Worm (Caenorhabditis elegans): Measurements from ENCODE around the gene C05D9.9.

Gene C05D9.9

ce11 chrX:1121575-1121974 is 2.5 kb downstream of the C05D9.9 start:
- no peak for TF ChIP-seq egl-5 (tag; optimal IDR thresholded peaks at IDR 0.05)
- no peak for TF ChIP-seq unc-39 (tag; optimal IDR thresholded peaks at IDR 0.05)
- TF ChIP-seq ceh-9 (tag; optimal IDR thresholded peaks at IDR 0.05): no peak
- no peak for TF ChIP-seq tbx-2 (tag; optimal IDR thresholded peaks at IDR 0.05)
- TF ChIP-seq fkh-10 (GFP tag; optimal IDR thresholded peaks at IDR 0.05): no peak
- no peak for TF ChIP-seq elt-3 (tag; optimal IDR thresholded peaks at IDR 0.05)
- TF ChIP-seq ceh-82 (tag; optimal IDR thresholded peaks at IDR 0.05): no peak
- TF ChIP-seq nhr-28 (tag; optimal IDR thresholded peaks at IDR 0.05): no peak
- TF ChIP-seq jun-1 (tag; optimal IDR thresholded peaks at IDR 0.05): no peak
- no peak for TF ChIP-seq hmg-11 (tag; optimal IDR thresholded peaks at IDR 0.05)
- no peak for TF ChIP-seq snpc-4 (tag; optimal IDR thresholded peaks at IDR 0.05)
- TF ChIP-seq elt-2 (tag; optimal IDR thresholded peaks at IDR 0.05): no peak
- TF ChIP-seq ceh-16 (tag; optimal IDR thresholded peaks at IDR 0.05): no peak
- TF ChIP-seq lsy-12 (tag; optimal IDR thresholded peaks at IDR 0.05): no peak
- no peak for TF ChIP-seq ztf-4 (tag; optimal IDR thresholded peaks at IDR 0.05)
- no peak for TF ChIP-seq lin-39 (tag; optimal IDR thresholded peaks at IDR 0.05)

ce11 chrX:1120326-1120725 is 3.7 kb downstream of the C05D9.9 start:
- TF ChIP-seq pha-4 (tag; optimal IDR thresholded peaks at IDR 0.05): no peak
- no peak for TF ChIP-seq snpc-4 (tag; optimal IDR thresholded peaks at IDR 0.05)
- peak; percentile 29 for TF ChIP-seq lin-39 (tag; optimal IDR thresholded peaks at IDR 0.05)
- TF ChIP-seq aly-2 (tag; optimal IDR thresholded peaks at IDR 0.05): no peak
- no peak for TF ChIP-seq nhr-11 (tag; optimal IDR thresholded peaks at IDR 0.05)
- peak; percentile 40 for TF ChIP-seq hmg-11 (tag; optimal IDR thresholded peaks at IDR 0.05)
- TF ChIP-seq nfya-1 (tag; optimal IDR thresholded peaks at IDR 0.05; ENCODE audit: insufficient read depth): peak; percentile 55
- TF ChIP-seq egl-5 (tag; optimal IDR thresholded peaks at IDR 0.05): peak; percentile 21

- TF ChIP-seq hmg-11 (tag; optimal IDR thresholded peaks at IDR 0.05): no peak
- TF ChIP-seq pha-4 (tag; optimal IDR thresholded peaks at IDR 0.05): no peak
- no peak for TF ChIP-seq elt-2 (tag; optimal IDR thresholded peaks at IDR 0.05)
- TF ChIP-seq nhr-76 (tag; optimal IDR thresholded peaks at IDR 0.05): no peak
- TF ChIP-seq egl-27 (tag; optimal IDR thresholded peaks at IDR 0.05): no peak
- no peak for TF ChIP-seq lin-39 (tag; optimal IDR thresholded peaks at IDR 0.05)
- TF ChIP-seq egl-5 (tag; optimal IDR thresholded peaks at IDR 0.05): no peak
- TF ChIP-seq ceh-9 (tag; optimal IDR thresholded peaks at IDR 0.05): no peak
- TF ChIP-seq nhr-12 (tag; optimal IDR thresholded peaks at IDR 0.05): no peak
- TF ChIP-seq R02D3.7 (tag; optimal IDR thresholded peaks at IDR 0.05): no peak
- no peak for TF ChIP-seq lin-15B (tag; optimal IDR thresholded peaks at IDR 0.05)
- no peak for TF ChIP-seq nfya-1 (tag; optimal IDR thresholded peaks at IDR 0.05; ENCODE audit: insufficient read depth)
- TF ChIP-seq nhr-28 (tag; optimal IDR thresholded peaks at IDR 0.05): no peak
- no peak for TF ChIP-seq daf-12 (tag; optimal IDR thresholded peaks at IDR 0.05)
Observed at ce11 chrX:1119305-1119704, 4.7 kb downstream of the C05D9.9 start, which contains the start of gene C05D9.7. Gene C05D9.7 (minus strand): TSS chrX:1119405.

- no peak for TF ChIP-seq ceh-9 (tag; optimal IDR thresholded peaks at IDR 0.05)
- TF ChIP-seq nhr-77 (tag; optimal IDR thresholded peaks at IDR 0.05): no peak
- TF ChIP-seq ama-1 (optimal IDR thresholded peaks at IDR 0.05): no peak
- TF ChIP-seq nfya-1 (tag; optimal IDR thresholded peaks at IDR 0.05; ENCODE audit: insufficient read depth): no peak
- TF ChIP-seq pqm-1 (tag; optimal IDR thresholded peaks at IDR 0.05): peak; percentile 29
- peak; percentile 48 for TF ChIP-seq elt-2 (tag; optimal IDR thresholded peaks at IDR 0.05)
- TF ChIP-seq fkh-10 (GFP tag; optimal IDR thresholded peaks at IDR 0.05): no peak
- TF ChIP-seq ZK546.5 (tag; optimal IDR thresholded peaks at IDR 0.05): no peak
Observed at ce11 chrX:1117252-1117651, 6.8 kb downstream of the C05D9.9 start.

ce11 chrX:1115207-1115606 is 8.8 kb downstream of the C05D9.9 start:
- TF ChIP-seq fkh-10 (GFP tag; optimal IDR thresholded peaks at IDR 0.05) (no peak), mml-1 (tag; optimal IDR thresholded peaks at IDR 0.05) (no peak), unc-39 (tag; optimal IDR thresholded peaks at IDR 0.05) (no peak), ceh-16 (tag; optimal IDR thresholded peaks at IDR 0.05) (no peak), nhr-25 (tag; optimal IDR thresholded peaks at IDR 0.05) (no peak), nhr-67 (tag; optimal IDR thresholded peaks at IDR 0.05) (no peak), nhr-237 (tag; optimal IDR thresholded peaks at IDR 0.05) (no peak), fkh-2 (tag; optimal IDR thresholded peaks at IDR 0.05) (no peak), ceh-9 (tag; optimal IDR thresholded peaks at IDR 0.05) (no peak), R02D3.7 (tag; optimal IDR thresholded peaks at IDR 0.05) (no peak)

Data from whole organism, L3 larva.